Fruit fly (Drosophila melanogaster): Measurements from ENCODE around the gene abo.

dm6 chr2L:10986138-10986537 lies 11.0 kb upstream of the abo start:
- TF ChIP-seq Sox15 (GFP tag; optimal IDR thresholded peaks at IDR 0.05) (no peak), Hr38 (GFP tag; optimal IDR thresholded peaks at IDR 0.05) (no peak)

Data from whole organism, prepupa.